Fruit fly (Drosophila melanogaster) whole organism, embryonic: ENCODE measurements around the gene CG15425.

ENCODE experiments used
- Atf-2 ChIP-seq: fragments of 200-800 bp; sonication (Bioruptor generic); optimal IDR thresholded peaks from 2 replicates; lab custom pipeline; 2016; ENCODE audit warnings: missing biosample characterization, missing genetic modification characterization
- Bgb ChIP-seq: fragments of 200-800 bp; sonication (Bioruptor generic); IDR thresholded peaks from 2 replicates; pipeline ENCODE4 v1.3.6; 2022; ENCODE audit warnings: missing biosample characterization, missing genetic modification characterization; ENCODE audit not compliant: partially characterized antibody
- CG11456 ChIP-seq: fragments of 200-800 bp; sonication (Bioruptor generic); IDR thresholded peaks from 3 replicates; pipeline ENCODE4 v1.3.6; 2022; ENCODE audit warnings: missing biosample characterization, missing genetic modification characterization
- CG12071 ChIP-seq: fragments of 200-800 bp; sonication (Bioruptor generic); optimal IDR thresholded peaks from 3 replicates; lab custom pipeline; 2018; ENCODE audit warnings: missing biosample characterization, mild to moderate bottlenecking, missing genetic modification characterization
- CG12236 ChIP-seq: fragments of 200-800 bp; sonication (Bioruptor generic); optimal IDR thresholded peaks from 2 replicates; lab custom pipeline; 2016; ENCODE audit warnings: missing biosample characterization, missing genetic modification characterization
- CG13287 ChIP-seq: fragments of 200-800 bp; sonication (Bioruptor generic); IDR thresholded peaks from 2 replicates; pipeline ENCODE4 v1.3.6; 2022; ENCODE audit warnings: missing biosample characterization, missing genetic modification characterization; ENCODE audit not compliant: partially characterized antibody
- CG13296 ChIP-seq: fragments of 200-800 bp; sonication (Bioruptor generic); optimal IDR thresholded peaks from 3 replicates; lab custom pipeline; 2018; ENCODE audit warnings: missing biosample characterization, mild to moderate bottlenecking, missing genetic modification characterization
- CG15073 ChIP-seq: fragments of 200-800 bp; sonication (Bioruptor generic); optimal IDR thresholded peaks from 2 replicates; lab custom pipeline; 2016; ENCODE audit warnings: missing biosample characterization, missing genetic modification characterization
- CG1647 ChIP-seq: fragments of 200-800 bp; sonication (Bioruptor generic); optimal IDR thresholded peaks from 3 replicates; lab custom pipeline; 2016; ENCODE audit warnings: missing biosample characterization, missing genetic modification characterization
- CG17328 ChIP-seq: fragments of 200-800 bp; sonication (Bioruptor generic); IDR thresholded peaks from 2 replicates; pipeline ENCODE4 v1.3.6; 2022; ENCODE audit warnings: missing biosample characterization, missing genetic modification characterization
- CG17385 ChIP-seq: fragments of 200-800 bp; sonication (Bioruptor generic); optimal IDR thresholded peaks from 3 replicates; lab custom pipeline; 2018; ENCODE audit warnings: missing biosample characterization, mild to moderate bottlenecking, missing genetic modification characterization
- CG32772 ChIP-seq: fragments of 200-800 bp; sonication (Bioruptor generic); IDR thresholded peaks from 2 replicates; pipeline ENCODE4 v1.3.6; 2022; ENCODE audit warnings: missing biosample characterization, missing genetic modification characterization
- CG34376 ChIP-seq: fragments of 200-800 bp; sonication (Bioruptor generic); optimal IDR thresholded peaks from 2 replicates; lab custom pipeline; 2018; ENCODE audit warnings: missing biosample characterization, mild to moderate bottlenecking, missing genetic modification characterization
- CG3838 ChIP-seq: fragments of 200-800 bp; sonication (Bioruptor generic); optimal IDR thresholded peaks from 3 replicates; lab custom pipeline; 2016; ENCODE audit warnings: missing biosample characterization, missing genetic modification characterization
- CG4282 ChIP-seq: fragments of 200-800 bp; sonication (Bioruptor generic); optimal IDR thresholded peaks from 2 replicates; lab custom pipeline; 2016; ENCODE audit warnings: missing biosample characterization, missing genetic modification characterization
- CG4360 ChIP-seq: fragments of 200-800 bp; sonication (Bioruptor generic); IDR thresholded peaks from 2 replicates; pipeline ENCODE4 v1.3.6; 2022; ENCODE audit warnings: missing biosample characterization, missing genetic modification characterization
- CG6689 ChIP-seq: fragments of 200-800 bp; sonication (Bioruptor generic); IDR thresholded peaks from 2 replicates; pipeline ENCODE4 v1.3.6; 2022; ENCODE audit warnings: missing biosample characterization, missing genetic modification characterization
- CG7372 ChIP-seq: fragments of 200-800 bp; sonication (Bioruptor generic); IDR thresholded peaks from 2 replicates; pipeline ENCODE4 v1.3.6; 2022; ENCODE audit warnings: missing biosample characterization, missing genetic modification characterization
- CG8765 ChIP-seq: fragments of 200-800 bp; sonication (Bioruptor generic); IDR thresholded peaks from 2 replicates; pipeline ENCODE4 v1.3.6; 2022; ENCODE audit warnings: missing biosample characterization, missing genetic modification characterization
- CG8924 ChIP-seq: fragments of 200-800 bp; optimal IDR thresholded peaks from 3 replicates; lab custom pipeline; 2019; ENCODE audit warnings: missing biosample characterization, mild to moderate bottlenecking, missing genetic modification characterization, moderate library complexity
- CG9817 ChIP-seq: fragments of 200-800 bp; sonication (Bioruptor generic); optimal IDR thresholded peaks from 2 replicates; lab custom pipeline; 2018; ENCODE audit warnings: missing biosample characterization, mild to moderate bottlenecking, missing genetic modification characterization, moderate library complexity
- CG9932 ChIP-seq: fragments of 200-800 bp; sonication (Bioruptor generic); IDR thresholded peaks from 2 replicates; pipeline ENCODE4 v1.3.6; 2022; ENCODE audit warnings: missing biosample characterization, missing genetic modification characterization
- Chrac-16 ChIP-seq: fragments of 200-800 bp; sonication (Bioruptor generic); optimal IDR thresholded peaks from 3 replicates; lab custom pipeline; 2016; ENCODE audit warnings: missing biosample characterization, missing genetic modification characterization
- Dp ChIP-seq: fragments of 200-800 bp; sonication (Bioruptor generic); optimal IDR thresholded peaks from 2 replicates; lab custom pipeline; 2018; ENCODE audit warnings: missing biosample characterization, mild to moderate bottlenecking, missing genetic modification characterization, moderate library complexity
- Gsc ChIP-seq: fragments of 200-800 bp; sonication (Bioruptor generic); IDR thresholded peaks from 2 replicates; pipeline ENCODE4 v1.3.6; 2022; ENCODE audit warnings: missing biosample characterization, missing genetic modification characterization
- Jarid2 ChIP-seq: fragments of 200-800 bp; sonication (Bioruptor generic); optimal IDR thresholded peaks from 3 replicates; lab custom pipeline; 2017; ENCODE audit warnings: mild to moderate bottlenecking, missing biosample characterization, missing genetic modification reagents, missing genetic modification characterization
- Oli ChIP-seq: fragments of 200-800 bp; sonication (Bioruptor generic); optimal IDR thresholded peaks from 2 replicates; lab custom pipeline; 2018; ENCODE audit warnings: missing biosample characterization, mild to moderate bottlenecking, missing genetic modification characterization, moderate library complexity
- Ptx1 ChIP-seq: fragments of 200-800 bp; sonication (Bioruptor generic); IDR thresholded peaks from 2 replicates; pipeline ENCODE4 v1.3.6; 2022; ENCODE audit warnings: missing biosample characterization, missing genetic modification characterization
- Sox102F ChIP-seq: fragments of 200-800 bp; sonication (Bioruptor generic); optimal IDR thresholded peaks from 2 replicates; lab custom pipeline; 2018; ENCODE audit warnings: missing biosample characterization, mild to moderate bottlenecking, missing genetic modification characterization, moderate library complexity
- Usf ChIP-seq: fragments of 200-800 bp; sonication (Bioruptor generic); optimal IDR thresholded peaks from 2 replicates; lab custom pipeline; 2017; ENCODE audit warnings: missing genotype, missing biosample characterization, missing genetic modification characterization
- abd-A ChIP-seq: fragments of 200-800 bp; sonication (Bioruptor generic); optimal IDR thresholded peaks from 3 replicates; lab custom pipeline; 2019; ENCODE audit warnings: missing biosample characterization, mild to moderate bottlenecking, missing genetic modification characterization, moderate library complexity
- ara ChIP-seq: fragments of 200-800 bp; sonication (Bioruptor generic); IDR thresholded peaks from 2 replicates; pipeline ENCODE4 v1.3.6; 2022; ENCODE audit warnings: missing biosample characterization, missing genetic modification characterization
- bowl ChIP-seq: fragments of 200-800 bp; sonication (Bioruptor generic); IDR thresholded peaks from 2 replicates; pipeline ENCODE4 v1.3.6; 2022; ENCODE audit warnings: missing biosample characterization, missing genetic modification characterization
- chif ChIP-seq, 2 experiments: fragments of 200-800 bp; sonication (Bioruptor generic); optimal IDR thresholded peaks; 3 replicates each; lab custom pipeline; 2016; ENCODE audit warnings: missing biosample characterization in 2 of 2, missing genetic modification characterization in 2 of 2
- chn ChIP-seq: fragments of 200-800 bp; sonication (Bioruptor generic); optimal IDR thresholded peaks from 2 replicates; lab custom pipeline; 2016; ENCODE audit warnings: missing biosample characterization, missing genetic modification characterization
- corto ChIP-seq: fragments of 200-800 bp; sonication (Bioruptor generic); optimal IDR thresholded peaks from 2 replicates; lab custom pipeline; 2016; ENCODE audit warnings: missing biosample characterization, mild to moderate bottlenecking, missing genetic modification characterization, moderate library complexity
- cwo ChIP-seq: fragments of 200-800 bp; sonication (Bioruptor generic); optimal IDR thresholded peaks from 3 replicates; lab custom pipeline; 2017; ENCODE audit warnings: missing biosample characterization, missing genetic modification characterization, mild to moderate bottlenecking, moderate library complexity, missing genetic modification reagents
- dati ChIP-seq: fragments of 200-800 bp; sonication (Bioruptor generic); IDR thresholded peaks from 2 replicates; pipeline ENCODE4 v1.3.6; 2022; ENCODE audit warnings: missing biosample characterization, missing genetic modification characterization
- dysf ChIP-seq: fragments of 200-800 bp; sonication (Bioruptor generic); IDR thresholded peaks from 3 replicates; pipeline ENCODE4 v1.3.6; 2022; ENCODE audit warnings: missing biosample characterization, missing genetic modification characterization
- ems ChIP-seq: fragments of 200-800 bp; sonication (Bioruptor generic); optimal IDR thresholded peaks from 3 replicates; lab custom pipeline; 2016; ENCODE audit warnings: missing biosample characterization, missing genetic modification characterization
- en ChIP-seq: fragments of 200-800 bp; sonication (Bioruptor generic); optimal IDR thresholded peaks from 2 replicates; lab custom pipeline; 2016; ENCODE audit warnings: missing biosample characterization, missing genetic modification characterization
- eve ChIP-seq, 2 experiments: fragments of >200 bp; optimal IDR thresholded peaks; 2 replicates each; lab custom pipeline; 2017; ENCODE audit warnings: missing biosample characterization in 2 of 2, missing genetic modification characterization in 2 of 2
- lov ChIP-seq, 2 experiments: fragments of 200-800 bp in 1 of 2; fragments of >200 bp in 1 of 2; sonication (Bioruptor generic) in 1 of 2; IDR thresholded peaks in 1 of 2; optimal IDR thresholded peaks in 1 of 2; 2 replicates in 1 of 2; 3 replicates in 1 of 2; pipeline versions ENCODE4 v1.3.6 to Lab custom; 2017 to 2022; ENCODE audit warnings: missing biosample characterization in 1 of 2, missing genetic modification characterization in 1 of 2
- onecut ChIP-seq: fragments of 200-800 bp; sonication (Bioruptor generic); IDR thresholded peaks from 2 replicates; pipeline ENCODE4 v1.3.6; 2022; ENCODE audit warnings: missing biosample characterization, missing genetic modification characterization
- otp ChIP-seq: fragments of 200-800 bp; sonication (Bioruptor generic); IDR thresholded peaks from 3 replicates; pipeline ENCODE4, ENCODE4 v1.3.6; 2022; ENCODE audit warnings: missing biosample characterization, missing genetic modification characterization
- slbo ChIP-seq: fragments of 200-800 bp; sonication (Bioruptor generic); IDR thresholded peaks from 2 replicates; pipeline ENCODE4 v1.3.6; 2022; ENCODE audit warnings: missing biosample characterization, missing genetic modification characterization
- sna ChIP-seq: fragments of 200-800 bp; sonication (Bioruptor generic); IDR thresholded peaks from 2 replicates; pipeline ENCODE4 v1.3.6; 2022; ENCODE audit warnings: missing biosample characterization, missing genetic modification characterization; ENCODE audit not compliant: partially characterized antibody
- sug ChIP-seq: fragments of 200-800 bp; optimal IDR thresholded peaks from 2 replicates; lab custom pipeline; 2019; ENCODE audit warnings: missing biosample characterization, mild to moderate bottlenecking, missing genetic modification characterization, moderate library complexity
- tap ChIP-seq: fragments of 200-800 bp; optimal IDR thresholded peaks from 3 replicates; lab custom pipeline; 2019; ENCODE audit warnings: missing biosample characterization, mild to moderate bottlenecking, missing genetic modification characterization, moderate library complexity
- tll ChIP-seq, 2 experiments: fragments of 200-800 bp in 1 of 2; fragments of >200 bp in 1 of 2; sonication (Bioruptor generic) in 1 of 2; optimal IDR thresholded peaks; 2 replicates each; lab custom pipeline; 2017 to 2019; ENCODE audit warnings: missing biosample characterization in 2 of 2, missing genetic modification characterization in 2 of 2, mild to moderate bottlenecking in 1 of 2, moderate library complexity in 1 of 2
- toy ChIP-seq: fragments of 200-800 bp; sonication (Bioruptor generic); IDR thresholded peaks from 2 replicates; pipeline ENCODE4 v1.3.6; 2022; ENCODE audit warnings: missing biosample characterization, missing genetic modification characterization

CG15425 gene

DNA sequence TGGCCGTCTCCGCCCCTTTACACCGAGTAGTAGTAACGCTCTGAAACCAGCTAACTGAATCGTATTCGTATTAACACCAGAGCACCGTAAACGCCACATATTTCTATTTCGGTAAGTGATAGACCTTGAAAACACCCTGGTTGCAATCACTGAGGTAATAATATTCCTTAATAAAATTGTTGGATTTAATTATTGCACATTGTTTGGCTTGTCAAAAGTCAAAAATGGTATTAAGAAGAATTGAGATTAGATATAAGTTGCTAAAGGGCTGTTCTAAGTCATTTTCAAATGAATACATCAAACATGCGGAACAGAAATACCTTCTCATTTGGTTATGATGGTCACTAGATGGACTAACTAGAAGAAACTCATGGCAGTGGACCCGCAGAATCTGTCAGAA is 38.6 kb upstream of the CG15425 start (continued):
- no peak for TF ChIP-seq sug (tag; lab: Kevin White, UChicago)
- TF ChIP-seq ems = no peak
- TF ChIP-seq tap (tag; lab: Kevin White, UChicago) = no peak
- TF ChIP-seq CG3838 (GFP tag; lab: Kevin White, UChicago) = no peak
- no peak for TF ChIP-seq toy (GFP tag; lab: Robert Waterston, UW)
- TF ChIP-seq abd-A = no peak
- no peak for TF ChIP-seq Bgb
- TF ChIP-seq otp (GFP tag; lab: Robert Waterston, UW) = no peak
- no peak for TF ChIP-seq CG34376 (GFP tag; lab: Kevin White, UChicago)
- no peak for TF ChIP-seq CG11456 (GFP tag; lab: Robert Waterston, UW)
- TF ChIP-seq CG15073 (GFP tag; lab: Kevin White, UChicago) = no peak
- no peak for TF ChIP-seq sna (GFP tag; lab: Robert Waterston, UW)
- no peak for TF ChIP-seq CG13296 (GFP tag; lab: Kevin White, UChicago)
- no peak for TF ChIP-seq CG7372
- no peak for TF ChIP-seq eve (GFP tag; optimal IDR thresholded peaks at IDR 0.05; lab: Kevin White, UChicago)
- no peak for TF ChIP-seq onecut
- TF ChIP-seq CG4360 (GFP tag; lab: Robert Waterston, UW) = no peak
- TF ChIP-seq Gsc = no peak
- no peak for TF ChIP-seq CG12236 (GFP tag; lab: Kevin White, UChicago)
- TF ChIP-seq CG9817 (tag; lab: Kevin White, UChicago) = no peak
- TF ChIP-seq en (GFP tag; lab: Kevin White, UChicago) = no peak
- no peak for TF ChIP-seq Dp (GFP tag; lab: Kevin White, UChicago)
- TF ChIP-seq CG8924 (tag; lab: Kevin White, UChicago) = peak; percentile 38
- no peak for TF ChIP-seq CG4282 (GFP tag; lab: Kevin White, UChicago)
- TF ChIP-seq chif (GFP tag; optimal IDR thresholded peaks at IDR 0.05; lab: Kevin White, UChicago) = peak in 1 of 2 experiments; percentile 22
- no peak for TF ChIP-seq corto (GFP tag; lab: Kevin White, UChicago)
- peak; percentile 9 for TF ChIP-seq Chrac-16 (GFP tag; lab: Kevin White, UChicago)
- no peak for TF ChIP-seq CG17385 (GFP tag; lab: Kevin White, UChicago)
- TF ChIP-seq Usf (GFP tag; lab: Kevin White, UChicago) = no peak
- TF ChIP-seq dati (GFP tag; lab: Robert Waterston, UW) = no peak
- TF ChIP-seq tll (GFP tag; optimal IDR thresholded peaks at IDR 0.05; lab: Kevin White, UChicago) = no peak
- TF ChIP-seq CG6689 (GFP tag; lab: Robert Waterston, UW) = peak; percentile 32; the same call in 1 of the 2 replicates
- TF ChIP-seq Sox102F (GFP tag; lab: Kevin White, UChicago) = peak; percentile 16
- TF ChIP-seq CG12071 (GFP tag; lab: Kevin White, UChicago) = no peak
- peak; percentile 8 for TF ChIP-seq chn (GFP tag; lab: Kevin White, UChicago)
- no peak for TF ChIP-seq Jarid2 (GFP tag; lab: Kevin White, UChicago)
- TF ChIP-seq slbo (GFP tag; lab: Robert Waterston, UW) = no peak
- TF ChIP-seq cwo = no peak
- TF ChIP-seq Oli = no peak
- no peak for TF ChIP-seq lov (optimal IDR thresholded peaks at IDR 0.05; lab: Kevin White, UChicago)
- no peak for TF ChIP-seq lov (GFP tag; IDR thresholded peaks at IDR 0.05; lab: Robert Waterston, UW)
- no peak for TF ChIP-seq CG8765 (GFP tag; lab: Robert Waterston, UW)
- TF ChIP-seq bowl (GFP tag; lab: Robert Waterston, UW) = no peak
- TF ChIP-seq CG17328 = 0 out of 2 replicates have a peak, but pooled peaks have one; percentile 22
- TF ChIP-seq dysf (GFP tag; lab: Robert Waterston, UW) = peak; percentile 37; the same call in 1 of the 3 replicates
- TF ChIP-seq ara (GFP tag; lab: Robert Waterston, UW) = no peak; the same call in 1 of the 2 replicates
- no peak for TF ChIP-seq Ptx1 (GFP tag; lab: Robert Waterston, UW)
- no peak for TF ChIP-seq CG32772
- no peak for TF ChIP-seq CG13287 (GFP tag; lab: Robert Waterston, UW)
- peak; percentile 41; the same call in 1 of the 2 replicates for TF ChIP-seq CG9932 (GFP tag; lab: Robert Waterston, UW)
- TF ChIP-seq CG1647 (GFP tag; lab: Kevin White, UChicago) = no peak
- no peak for TF ChIP-seq Atf-2 (GFP tag; lab: Kevin White, UChicago)
